Worm (Caenorhabditis elegans) whole organism, late embryonic: ENCODE data around the gene ZK1248.15.
"Not testable (repeated sequence)": the region's sequence is repeated elsewhere in the genome, so short reads cannot be mapped to it uniquely, and the experiment has no call there.

ENCODE experiments used
- C08G9.2 ChIP-seq: sonication (generic microtip); optimal IDR thresholded peaks from 2 replicates; lab custom pipeline; 2016; ENCODE audit warnings: mild to moderate bottlenecking, missing genetic modification characterization, moderate library complexity, missing compliant biosample characterization
- F13H6.1 ChIP-seq: sonication (generic microtip); optimal IDR thresholded peaks from 2 replicates; lab custom pipeline; 2016; ENCODE audit warnings: missing genetic modification characterization, missing compliant biosample characterization
- K09A11.1 ChIP-seq: sonication (generic microtip); optimal IDR thresholded peaks from 2 replicates; lab custom pipeline; 2017; ENCODE audit warnings: antibody characterized with exemption, mild to moderate bottlenecking, missing genetic modification characterization, missing compliant biosample characterization; ENCODE audit not compliant: insufficient read depth
- T23F11.4 ChIP-seq: fragments of 200-800 bp; sonication (Bioruptor generic); optimal IDR thresholded peaks from 2 replicates; lab custom pipeline; 2018; ENCODE audit warnings: mild to moderate bottlenecking, missing genetic modification characterization, missing compliant biosample characterization
- Y22D7AL.16 ChIP-seq: sonication (generic microtip); optimal IDR thresholded peaks from 2 replicates; lab custom pipeline; 2016; ENCODE audit warnings: missing genetic modification characterization, missing compliant biosample characterization
- ceh-14 ChIP-seq: sonication (generic microtip); optimal IDR thresholded peaks from 2 replicates; lab custom pipeline; 2016; ENCODE audit warnings: missing genotype, missing genetic modification characterization, missing compliant biosample characterization
- ceh-18 ChIP-seq: sonication (generic microtip); optimal IDR thresholded peaks from 2 replicates; lab custom pipeline; 2016; ENCODE audit warnings: missing genetic modification characterization, missing compliant biosample characterization
- ceh-19 ChIP-seq: fragments of 200-800 bp; sonication (Bioruptor generic); optimal IDR thresholded peaks from 2 replicates; lab custom pipeline; 2018; ENCODE audit warnings: mild to moderate bottlenecking, missing genetic modification characterization, missing compliant biosample characterization
- ceh-2 ChIP-seq: sonication (generic microtip); optimal IDR thresholded peaks from 2 replicates; lab custom pipeline; 2016; ENCODE audit warnings: missing genotype, missing genetic modification characterization, missing compliant biosample characterization
- ceh-24 ChIP-seq: sonication (generic microtip); optimal IDR thresholded peaks from 2 replicates; lab custom pipeline; 2016; ENCODE audit warnings: mild to moderate bottlenecking, missing genetic modification characterization, missing compliant biosample characterization
- ceh-30 ChIP-seq: fragments of 150-350 bp; optimal IDR thresholded peaks from 2 replicates; lab custom pipeline; 2014; ENCODE audit warnings: missing biosample characterization, missing genetic modification characterization
- ceh-31 ChIP-seq: sonication (generic microtip); optimal IDR thresholded peaks from 2 replicates; lab custom pipeline; 2016; ENCODE audit warnings: missing genetic modification characterization, missing compliant biosample characterization
- ceh-34 ChIP-seq: sonication (generic microtip); optimal IDR thresholded peaks from 2 replicates; lab custom pipeline; 2016; ENCODE audit warnings: mild to moderate bottlenecking, missing genetic modification characterization, missing compliant biosample characterization
- ceh-6 ChIP-seq: fragments of 200-800 bp; sonication (Bioruptor generic); optimal IDR thresholded peaks from 2 replicates; lab custom pipeline; 2018; ENCODE audit warnings: mild to moderate bottlenecking, missing genetic modification characterization, missing compliant biosample characterization
- ceh-9 ChIP-seq: sonication (generic microtip); optimal IDR thresholded peaks from 2 replicates; lab custom pipeline; 2016; ENCODE audit warnings: mild to moderate bottlenecking, missing genetic modification characterization, inconsistent platforms, missing compliant biosample characterization
- dmd-4 ChIP-seq: sonication (generic microtip); optimal IDR thresholded peaks from 2 replicates; lab custom pipeline; 2016; ENCODE audit warnings: borderline replicate concordance, missing genetic modification characterization, missing compliant biosample characterization
- dve-1 ChIP-seq: sonication (generic microtip); optimal IDR thresholded peaks from 2 replicates; lab custom pipeline; 2017; ENCODE audit warnings: antibody characterized with exemption, mild to moderate bottlenecking, missing genetic modification characterization, missing compliant biosample characterization
- elt-2 ChIP-seq: sonication (generic microtip); optimal IDR thresholded peaks from 2 replicates; lab custom pipeline; 2016; ENCODE audit warnings: missing genetic modification reagents, missing genetic modification characterization, missing compliant biosample characterization
- ets-4 ChIP-seq: sonication (generic microtip); optimal IDR thresholded peaks from 2 replicates; lab custom pipeline; 2016; ENCODE audit warnings: missing genetic modification characterization, missing compliant biosample characterization
- eyg-1 ChIP-seq: sonication (generic microtip); optimal IDR thresholded peaks from 2 replicates; lab custom pipeline; 2016; ENCODE audit warnings: missing genotype, missing genetic modification characterization, missing compliant biosample characterization
- fax-1 ChIP-seq: sonication (generic microtip); optimal IDR thresholded peaks from 2 replicates; lab custom pipeline; 2016; ENCODE audit warnings: missing genotype, missing genetic modification characterization, missing compliant biosample characterization
- fkh-10 ChIP-seq: fragments of 150-350 bp; optimal IDR thresholded peaks from 2 replicates; lab custom pipeline; 2014; ENCODE audit warnings: missing biosample characterization, missing genetic modification reagents, missing genetic modification characterization
- hlh-13 ChIP-seq: fragments of 200-800 bp; sonication (Bioruptor generic); optimal IDR thresholded peaks from 2 replicates; lab custom pipeline; 2018; ENCODE audit warnings: mild to moderate bottlenecking, missing genetic modification characterization, missing compliant biosample characterization
- hlh-30 ChIP-seq: sonication (generic microtip); optimal IDR thresholded peaks from 2 replicates; lab custom pipeline; 2017; ENCODE audit warnings: antibody characterized with exemption, missing genetic modification characterization, missing compliant biosample characterization; ENCODE audit not compliant: insufficient read depth
- mec-3 ChIP-seq: sonication (generic microtip); optimal IDR thresholded peaks from 2 replicates; lab custom pipeline; 2016; ENCODE audit warnings: borderline replicate concordance, missing genetic modification characterization, missing compliant biosample characterization
- nfya-1 ChIP-seq: sonication (generic microtip); optimal IDR thresholded peaks from 2 replicates; lab custom pipeline; 2017; ENCODE audit warnings: missing genetic modification characterization, mild to moderate bottlenecking, missing compliant biosample characterization, antibody characterized with exemption, moderate library complexity
- nhr-232 ChIP-seq: sonication (generic microtip); optimal IDR thresholded peaks from 2 replicates; lab custom pipeline; 2016; ENCODE audit warnings: missing genetic modification characterization, missing compliant biosample characterization
- pag-3 ChIP-seq: sonication (generic microtip); optimal IDR thresholded peaks from 2 replicates; lab custom pipeline; 2016; ENCODE audit warnings: missing compliant biosample characterization, missing genetic modification characterization, borderline replicate concordance
- pax-1 ChIP-seq: fragments of 150-350 bp; optimal IDR thresholded peaks from 2 replicates; lab custom pipeline; 2014; ENCODE audit warnings: missing biosample characterization, missing genetic modification characterization
- pha-4 ChIP-seq: fragments of 150-350 bp; optimal IDR thresholded peaks from 2 replicates; lab custom pipeline; 2018; ENCODE audit warnings: missing biosample characterization, missing genetic modification reagents, missing genetic modification characterization
- pqm-1 ChIP-seq: sonication (generic microtip); optimal IDR thresholded peaks from 2 replicates; lab custom pipeline; 2016; ENCODE audit warnings: missing genetic modification characterization, missing compliant biosample characterization
- ref-2 ChIP-seq: sonication (generic microtip); optimal IDR thresholded peaks from 2 replicates; lab custom pipeline; 2016; ENCODE audit warnings: missing genetic modification characterization, missing compliant biosample characterization
- sdc-2 ChIP-seq: sonication (generic microtip); optimal IDR thresholded peaks from 2 replicates; lab custom pipeline; 2016; ENCODE audit warnings: missing genotype, missing genetic modification characterization, missing compliant biosample characterization
- sox-2 ChIP-seq: fragments of 200-800 bp; sonication (Bioruptor generic); IDR thresholded peaks from 2 replicates; pipeline ENCODE4 v1.3.6; 2022; ENCODE audit warnings: missing genetic modification reagents, missing genetic modification characterization, missing compliant biosample characterization
- sox-4 ChIP-seq: sonication (generic microtip); optimal IDR thresholded peaks from 2 replicates; lab custom pipeline; 2017; ENCODE audit warnings: mild to moderate bottlenecking, missing genetic modification characterization, inconsistent platforms, missing compliant biosample characterization
- tbx-2 ChIP-seq: sonication (generic microtip); optimal IDR thresholded peaks from 2 replicates; lab custom pipeline; 2016; ENCODE audit warnings: missing genetic modification characterization, missing compliant biosample characterization
- tbx-7 ChIP-seq: sonication (generic microtip); optimal IDR thresholded peaks from 2 replicates; lab custom pipeline; 2016; ENCODE audit warnings: missing genotype, missing genetic modification characterization, missing compliant biosample characterization
- unc-3 ChIP-seq, 2 experiments: fragments of 200-800 bp in 1 of 2; sonication (Bioruptor generic) in 1 of 2; sonication (generic microtip) in 1 of 2; conservative IDR thresholded peaks in 1 of 2; optimal IDR thresholded peaks in 1 of 2; 2 replicates each; pipeline versions ENCODE4 v1.3.6 to Lab custom; 2016 to 2022; ENCODE audit warnings: missing compliant biosample characterization in 2 of 2, missing genetic modification characterization in 2 of 2, missing genetic modification reagents in 1 of 2
- unc-42 ChIP-seq: sonication (generic microtip); optimal IDR thresholded peaks from 2 replicates; lab custom pipeline; 2016; ENCODE audit warnings: missing genotype, missing genetic modification characterization, missing compliant biosample characterization
- unc-55 ChIP-seq: sonication (generic microtip); optimal IDR thresholded peaks from 2 replicates; lab custom pipeline; 2017; ENCODE audit warnings: missing biosample characterization, missing genetic modification reagents, missing genetic modification characterization
- zip-5 ChIP-seq: sonication (generic microtip); optimal IDR thresholded peaks from 2 replicates; lab custom pipeline; 2016; ENCODE audit warnings: missing genetic modification characterization, missing compliant biosample characterization
- ztf-16 ChIP-seq: sonication (generic microtip); optimal IDR thresholded peaks from 2 replicates; lab custom pipeline; 2017; ENCODE audit warnings: missing genetic modification characterization, missing compliant biosample characterization

Gene ZK1248.15

DNA sequence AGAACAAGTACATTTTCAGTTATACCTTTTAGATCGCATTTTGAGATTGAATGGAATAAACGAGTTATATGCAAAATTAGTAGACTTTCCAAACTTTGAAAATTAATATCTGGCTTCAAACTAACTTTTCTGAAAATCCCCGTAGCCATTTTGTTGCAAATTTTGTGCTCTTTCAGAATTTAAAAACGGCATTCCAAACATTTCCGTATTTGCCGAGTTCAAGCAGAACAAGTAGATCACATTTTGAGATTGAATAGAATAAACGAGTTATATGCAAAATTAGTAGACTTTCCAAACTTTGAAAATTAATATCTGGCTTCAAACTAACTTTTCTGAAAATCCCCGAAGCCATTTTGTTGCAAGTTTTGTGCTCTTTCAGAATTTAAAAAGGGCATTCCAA lies 38.2 kb upstream of the ZK1248.15 start, which contains the start of gene F55C12.2:
Gene F55C12.2 (plus strand): TSS at position 301 of the 400 bp plus-strand sequence.
- TF ChIP-seq Y22D7AL.16, ceh-30, pha-4 (tag; lab: Kevin White, UChicago): not testable (repeated sequence)

DNA sequence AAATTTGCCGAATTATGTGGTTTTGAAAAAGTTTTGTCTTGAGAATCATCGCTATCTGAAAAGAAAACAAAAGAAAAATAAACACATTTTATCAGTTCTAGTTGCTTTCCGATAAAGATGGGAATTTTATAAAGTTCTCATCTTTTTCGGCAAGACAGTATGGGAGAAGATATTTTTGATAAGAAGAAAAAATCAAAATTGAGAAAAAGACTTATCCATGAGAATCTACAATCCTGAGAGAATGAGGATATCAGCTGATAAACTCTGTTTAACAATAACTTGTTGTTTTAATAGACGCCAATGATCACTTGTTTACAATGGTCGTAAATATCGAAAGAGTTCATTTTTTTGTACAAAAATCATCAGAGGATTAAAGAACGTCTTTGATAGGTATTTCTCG lies 37.7 kb upstream of the ZK1248.15 start, which contains the start of gene F55C12.6:
Gene F55C12.6 (minus strand): TSS at position 101 of the 400 bp plus-strand sequence.
- no peak for TF ChIP-seq dve-1
- no peak for TF ChIP-seq ref-2 (tag; lab: Kevin White, UChicago)
- no peak for TF ChIP-seq sdc-2
- no peak for TF ChIP-seq unc-55
- no peak for TF ChIP-seq ets-4 (tag; lab: Kevin White, UChicago)
- no peak for TF ChIP-seq ceh-34 (tag; lab: Kevin White, UChicago)
- no peak for TF ChIP-seq ceh-19 (GFP tag; lab: Kevin White, UChicago)
- TF ChIP-seq ceh-24 (tag; lab: Kevin White, UChicago): no peak
- no peak for TF ChIP-seq pag-3 (tag; lab: Kevin White, UChicago)
- no peak for TF ChIP-seq ceh-9 (tag; lab: Kevin White, UChicago)
- TF ChIP-seq T23F11.4 (GFP tag; lab: Kevin White, UChicago): no peak
- TF ChIP-seq nhr-232 (tag; lab: Kevin White, UChicago): no peak

DNA sequence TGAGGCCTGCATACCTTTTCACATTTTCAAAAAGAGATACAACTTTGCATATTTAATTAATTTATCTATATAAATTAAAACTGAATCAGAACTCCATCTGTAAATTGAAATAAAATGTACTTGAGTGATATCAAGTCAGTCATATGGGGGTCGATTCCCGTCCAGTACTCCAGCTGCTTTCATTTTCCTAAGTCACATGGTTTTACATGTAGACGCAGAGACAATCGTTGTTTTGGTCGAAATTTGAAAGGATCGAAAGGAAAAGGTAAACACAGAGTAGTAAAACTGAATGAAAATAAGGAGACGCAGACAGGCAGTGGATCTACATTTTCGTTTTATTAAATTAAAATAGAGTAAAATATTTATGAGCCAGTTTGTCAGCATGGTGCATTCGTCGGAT lies 35.8 kb upstream of the ZK1248.15 start:
- TF ChIP-seq fax-1 (tag; lab: Kevin White, UChicago) (no peak), hlh-30 (peak; percentile 77), tbx-7 (tag; lab: Kevin White, UChicago) (no peak), nhr-232 (tag; lab: Kevin White, UChicago) (no peak)

DNA sequence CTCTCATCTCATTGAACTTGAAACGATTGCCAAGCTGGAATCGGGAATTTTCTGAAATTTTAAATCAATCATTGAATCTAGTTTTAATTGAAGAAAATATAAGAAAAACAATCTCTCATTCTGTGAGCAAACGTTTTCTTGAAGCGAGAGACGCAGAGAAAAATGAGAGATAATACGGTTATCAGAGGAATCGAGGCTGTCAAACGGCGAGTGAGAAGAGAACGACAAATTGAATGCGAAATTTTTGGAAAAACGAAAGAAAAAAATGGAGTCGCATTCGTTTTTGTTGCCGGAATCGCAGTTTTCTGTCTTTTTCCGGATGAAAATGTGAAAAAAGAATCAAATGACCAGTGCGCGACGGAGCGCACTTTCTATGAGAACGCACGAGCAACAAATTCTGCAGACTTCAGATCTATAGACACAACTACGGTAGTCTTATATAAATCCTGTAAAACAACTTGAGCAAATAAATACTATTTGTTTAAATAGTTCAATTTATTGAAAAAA lies 35.3 kb upstream of the ZK1248.15 start, which contains the start of gene tex-2:
Gene tex-2 (minus strand): TSS at position 51 of the 507 bp plus-strand sequence.
- TF ChIP-seq dmd-4 (tag; lab: Kevin White, UChicago): no peak
- no peak for TF ChIP-seq hlh-13 (GFP tag; lab: Kevin White, UChicago)
- peak; percentile 47 for TF ChIP-seq zip-5 (tag; lab: Kevin White, UChicago)
- TF ChIP-seq unc-3 (GFP tag; conservative IDR thresholded peaks at IDR 0.05; lab: Robert Waterston, UW): no peak
- no peak for TF ChIP-seq unc-3 (tag; optimal IDR thresholded peaks at IDR 0.05; lab: Kevin White, UChicago)
- peak; percentile 47 for TF ChIP-seq tbx-2
- no peak for TF ChIP-seq ceh-18
- no peak for TF ChIP-seq hlh-30
- no peak for TF ChIP-seq ceh-6 (GFP tag; lab: Kevin White, UChicago)
- TF ChIP-seq nfya-1 (tag; lab: Kevin White, UChicago): no peak
- peak; percentile 70 for TF ChIP-seq elt-2 (tag; lab: Kevin White, UChicago)
- peak; percentile 14 for TF ChIP-seq ceh-2 (tag; lab: Kevin White, UChicago)
- TF ChIP-seq pqm-1: no peak
- TF ChIP-seq C08G9.2 (tag; lab: Kevin White, UChicago): peak; percentile 31
- TF ChIP-seq F13H6.1 (tag; lab: Kevin White, UChicago): no peak
- no peak for TF ChIP-seq sox-2 (GFP tag; lab: Robert Waterston, UW)
- TF ChIP-seq ceh-31 (tag; lab: Kevin White, UChicago): peak; percentile 60
- TF ChIP-seq fkh-10 (GFP tag; lab: Kevin White, UChicago): no peak
- TF ChIP-seq mec-3: no peak
- TF ChIP-seq pax-1 (tag; lab: Kevin White, UChicago): no peak
- TF ChIP-seq Y22D7AL.16 (tag; lab: Kevin White, UChicago): no peak
- no peak for TF ChIP-seq eyg-1 (tag; lab: Kevin White, UChicago)
- TF ChIP-seq sox-4: no peak
- no peak for TF ChIP-seq ceh-14 (tag; lab: Kevin White, UChicago)
- no peak for TF ChIP-seq K09A11.1
- peak; percentile 63 for TF ChIP-seq unc-42 (tag; lab: Kevin White, UChicago)
- no peak for TF ChIP-seq ceh-9 (tag; lab: Kevin White, UChicago)
- peak; percentile 39 for TF ChIP-seq ztf-16
